Fruit fly (Drosophila melanogaster) S2 (cell line): ENCODE data around the gene Eip78C.

Experiments
- CG8478 ChIP-seq: fragments of >200 bp; optimal IDR thresholded peaks from 2 replicates; lab custom pipeline; 2018
- CTCF ChIP-seq, 2 experiments: fragments of >200 bp; optimal IDR thresholded peaks; 2 replicates each; lab custom pipeline; 2018

DNA sequence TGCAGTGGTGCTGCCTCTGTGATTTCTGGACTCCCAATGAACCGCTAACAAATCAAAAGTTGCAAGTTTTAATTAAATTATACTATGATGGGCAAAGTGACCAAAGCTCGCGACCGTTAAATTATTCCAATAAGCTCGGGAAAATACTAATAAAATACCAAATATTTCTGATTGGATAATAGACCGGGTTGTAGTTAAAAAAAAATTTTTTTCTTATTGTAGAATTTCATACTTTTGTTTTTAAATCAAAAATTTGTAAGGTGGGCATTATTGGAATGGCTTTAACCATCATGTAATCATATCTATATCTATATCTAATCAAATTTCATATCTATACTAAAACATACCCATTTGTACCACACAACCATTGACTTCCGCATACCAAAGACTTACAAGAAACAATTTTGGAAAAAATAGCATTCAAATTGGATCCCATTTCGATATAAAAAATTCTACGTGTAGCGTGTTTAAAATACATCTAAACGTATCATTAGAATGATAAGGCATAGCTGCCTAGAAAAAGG, 41.5 kb downstream of the Eip78C start, which contains the start of gene CG9391:
- no peak for TF ChIP-seq CG8478 (lab: Kevin White, UChicago)
- TF ChIP-seq CTCF (optimal IDR thresholded peaks at IDR 0.05; lab: Kevin White, UChicago), result no peak
